Worm (Caenorhabditis elegans) whole organism, L2 larva: ENCODE measurements around the gene K10D2.8.

Experiments used
- C34F6.9 ChIP-seq: fragments of 150-350 bp; optimal IDR thresholded peaks from 2 replicates; lab custom pipeline; 2014; ENCODE audit warnings: missing biosample characterization, missing genetic modification characterization
- F13H6.1 ChIP-seq: sonication (generic microtip); optimal IDR thresholded peaks from 2 replicates; lab custom pipeline; 2016; ENCODE audit warnings: missing genetic modification characterization, missing compliant biosample characterization
- R02D3.7 ChIP-seq: fragments of 150-350 bp; optimal IDR thresholded peaks from 2 replicates; lab custom pipeline; 2014; ENCODE audit warnings: missing biosample characterization, missing genetic modification characterization
- ZK546.5 ChIP-seq: sonication (generic microtip); optimal IDR thresholded peaks from 2 replicates; lab custom pipeline; 2017; ENCODE audit warnings: missing biosample characterization, missing genetic modification characterization
- aly-2 ChIP-seq: fragments of 150-350 bp; optimal IDR thresholded peaks from 2 replicates; lab custom pipeline; 2014; ENCODE audit warnings: missing biosample characterization, missing genetic modification characterization
- ama-1 ChIP-seq: fragments of 150-350 bp; optimal IDR thresholded peaks from 2 replicates; lab custom pipeline; 2018; ENCODE audit warnings: inconsistent platforms
- blmp-1 ChIP-seq: sonication (generic microtip); optimal IDR thresholded peaks from 2 replicates; lab custom pipeline; 2017; ENCODE audit warnings: missing genetic modification characterization, mild to moderate bottlenecking, missing compliant biosample characterization, antibody characterized with exemption, moderate library complexity; ENCODE audit not compliant: insufficient read depth
- ceh-16 ChIP-seq: fragments of 150-350 bp; optimal IDR thresholded peaks from 2 replicates; lab custom pipeline; 2014; ENCODE audit warnings: missing biosample characterization, missing genetic modification characterization
- crh-2 ChIP-seq: sonication (generic microtip); optimal IDR thresholded peaks from 2 replicates; lab custom pipeline; 2017; ENCODE audit warnings: missing biosample characterization, missing genetic modification characterization
- dmd-4 ChIP-seq: sonication (generic microtip); optimal IDR thresholded peaks from 2 replicates; lab custom pipeline; 2017; ENCODE audit warnings: missing biosample characterization, missing genetic modification characterization
- egl-27 ChIP-seq: sonication (generic microtip); optimal IDR thresholded peaks from 3 replicates; lab custom pipeline; 2017; ENCODE audit warnings: missing biosample characterization, missing genetic modification reagents, missing genetic modification characterization
- elt-1 ChIP-seq: fragments of 150-350 bp; optimal IDR thresholded peaks from 2 replicates; lab custom pipeline; 2014; ENCODE audit warnings: missing biosample characterization, missing genetic modification characterization
- fos-1 ChIP-seq: fragments of 150-350 bp; optimal IDR thresholded peaks from 2 replicates; lab custom pipeline; 2014; ENCODE audit warnings: missing biosample characterization, missing genetic modification characterization
- gmeb-1 ChIP-seq: fragments of 150-350 bp; optimal IDR thresholded peaks from 2 replicates; lab custom pipeline; 2014; ENCODE audit warnings: missing biosample characterization, missing genetic modification characterization
- lin-13 ChIP-seq: fragments of 150-350 bp; optimal IDR thresholded peaks from 2 replicates; lab custom pipeline; 2014; ENCODE audit warnings: missing biosample characterization, missing genetic modification reagents, missing genetic modification characterization
- lin-39 ChIP-seq: fragments of 150-350 bp; optimal IDR thresholded peaks from 2 replicates; lab custom pipeline; 2014; ENCODE audit warnings: missing biosample characterization, missing genetic modification reagents, missing genetic modification characterization
- mab-5 ChIP-seq: fragments of 150-350 bp; optimal IDR thresholded peaks from 2 replicates; lab custom pipeline; 2014; ENCODE audit warnings: missing biosample characterization, missing genetic modification characterization
- mdl-1 ChIP-seq, 2 experiments: fragments of 150-350 bp in 1 of 2; sonication (generic microtip) in 1 of 2; optimal IDR thresholded peaks; 2 replicates each; lab custom pipeline; 2017; ENCODE audit warnings: missing biosample characterization in 2 of 2, missing genetic modification characterization in 2 of 2
- nhr-129 ChIP-seq: fragments of 150-350 bp; optimal IDR thresholded peaks from 2 replicates; lab custom pipeline; 2014; ENCODE audit warnings: missing biosample characterization, missing genetic modification characterization
- nhr-21 ChIP-seq: fragments of 150-350 bp; optimal IDR thresholded peaks from 2 replicates; lab custom pipeline; 2014; ENCODE audit warnings: missing biosample characterization, missing genetic modification characterization
- nhr-23 ChIP-seq: fragments of 150-350 bp; optimal IDR thresholded peaks from 2 replicates; lab custom pipeline; 2014; ENCODE audit warnings: missing biosample characterization, missing genetic modification reagents, missing genetic modification characterization
- nhr-6 ChIP-seq: fragments of 150-350 bp; optimal IDR thresholded peaks from 2 replicates; lab custom pipeline; 2014; ENCODE audit warnings: missing biosample characterization, missing genetic modification characterization
- nhr-77 ChIP-seq: fragments of 150-350 bp; optimal IDR thresholded peaks from 2 replicates; lab custom pipeline; 2014; ENCODE audit warnings: missing biosample characterization, missing genetic modification characterization
- peb-1 ChIP-seq: fragments of 150-350 bp; optimal IDR thresholded peaks from 2 replicates; lab custom pipeline; 2014; ENCODE audit warnings: missing biosample characterization, missing genetic modification characterization
- sem-4 ChIP-seq: fragments of 150-350 bp; optimal IDR thresholded peaks from 2 replicates; lab custom pipeline; 2014; ENCODE audit warnings: missing biosample characterization, missing genetic modification reagents, missing genetic modification characterization
- skn-1 ChIP-seq: sonication (generic microtip); optimal IDR thresholded peaks from 2 replicates; lab custom pipeline; 2017; ENCODE audit warnings: missing biosample characterization, missing genetic modification characterization
- sma-3 ChIP-seq: sonication (generic microtip); optimal IDR thresholded peaks from 2 replicates; lab custom pipeline; 2016; ENCODE audit warnings: missing genetic modification reagents, missing genetic modification characterization, missing compliant biosample characterization
- sma-9 ChIP-seq, 2 experiments: fragments of 150-350 bp in 1 of 2; sonication (generic microtip) in 1 of 2; optimal IDR thresholded peaks; 2 replicates each; lab custom pipeline; 2014 to 2016; ENCODE audit warnings: missing genetic modification characterization in 2 of 2, mild to moderate bottlenecking in 1 of 2, missing biosample characterization in 1 of 2, missing compliant biosample characterization in 1 of 2, missing genetic modification reagents in 1 of 2, moderate library complexity in 1 of 2
- snpc-4 ChIP-seq: fragments of 150-350 bp; optimal IDR thresholded peaks from 2 replicates; lab custom pipeline; 2014; ENCODE audit warnings: missing biosample characterization, missing genetic modification characterization
- unc-62 ChIP-seq: fragments of 150-350 bp; optimal IDR thresholded peaks from 2 replicates; lab custom pipeline; 2014; ENCODE audit warnings: missing biosample characterization, missing genetic modification reagents, missing genetic modification characterization
- zag-1 ChIP-seq: fragments of 150-350 bp; optimal IDR thresholded peaks from 2 replicates; lab custom pipeline; 2014; ENCODE audit warnings: missing biosample characterization, missing genetic modification characterization
- ztf-1 ChIP-seq: fragments of 200-800 bp; sonication (Bioruptor generic); conservative IDR thresholded peaks from 2 replicates; pipeline ENCODE4 v1.3.6; 2022; ENCODE audit warnings: missing genetic modification characterization, missing compliant biosample characterization
- ztf-11 ChIP-seq: sonication (generic microtip); optimal IDR thresholded peaks from 2 replicates; lab custom pipeline; 2017; ENCODE audit warnings: missing biosample characterization, missing genetic modification characterization
- ztf-4 ChIP-seq: fragments of 150-350 bp; optimal IDR thresholded peaks from 2 replicates; lab custom pipeline; 2014; ENCODE audit warnings: missing biosample characterization, missing genetic modification characterization

K10D2.8 gene

ce11 chrIII:5143520-5143919, 45.0 kb upstream of the K10D2.8 start:
- TF ChIP-seq mdl-1 (tag; optimal IDR thresholded peaks at IDR 0.05; lab: Kevin White, UChicago), result no peak
- TF ChIP-seq egl-27 (tag; lab: Kevin White, UChicago), result no peak
- TF ChIP-seq C34F6.9 (tag; lab: Kevin White, UChicago), result no peak
- no peak for TF ChIP-seq lin-39 (tag; lab: Kevin White, UChicago)
- TF ChIP-seq dmd-4 (tag; lab: Kevin White, UChicago), result no peak
- TF ChIP-seq aly-2 (tag; lab: Kevin White, UChicago), result no peak
- TF ChIP-seq elt-1 (tag; lab: Kevin White, UChicago), result no peak
- TF ChIP-seq fos-1 (tag; lab: Kevin White, UChicago), result no peak
- TF ChIP-seq sem-4 (tag; lab: Kevin White, UChicago), result no peak
- TF ChIP-seq skn-1 (tag; lab: Kevin White, UChicago), result no peak

- no peak for TF ChIP-seq F13H6.1 (tag; lab: Kevin White, UChicago)
- TF ChIP-seq nhr-129 (tag; lab: Kevin White, UChicago), result peak; percentile 34
- TF ChIP-seq gmeb-1 (tag; lab: Kevin White, UChicago), result no peak
- TF ChIP-seq R02D3.7 (tag; lab: Kevin White, UChicago), result no peak
- peak; percentile 0 for TF ChIP-seq sma-9 (GFP tag; optimal IDR thresholded peaks at IDR 0.05; lab: Kevin White, UChicago)
- no peak for TF ChIP-seq sma-9 (tag; optimal IDR thresholded peaks at IDR 0.05; lab: Kevin White, UChicago)
- TF ChIP-seq zag-1, result no peak
- no peak for TF ChIP-seq mab-5
Observed at ce11 chrIII:5144169-5144568, 44.4 kb upstream of the K10D2.8 start.

ce11 chrIII:5145874-5146273, 42.7 kb upstream of the K10D2.8 start:
- TF ChIP-seq blmp-1 (tag; lab: Kevin White, UChicago) (no peak), nhr-77 (tag; lab: Kevin White, UChicago) (no peak), nhr-23 (tag; lab: Kevin White, UChicago) (no peak), fos-1 (tag; lab: Kevin White, UChicago) (peak; percentile 51)

ce11 chrIII:5146749-5147148, 41.8 kb upstream of the K10D2.8 start:
- TF ChIP-seq ZK546.5 (tag; lab: Kevin White, UChicago), result no peak
- TF ChIP-seq fos-1 (tag; lab: Kevin White, UChicago), result peak; percentile 52
- peak; percentile 5 for TF ChIP-seq crh-2 (tag; lab: Kevin White, UChicago)
- TF ChIP-seq ztf-1, result no peak
- TF ChIP-seq, all 48 proteins: peak for 2

ce11 chrIII:5147445-5147844, 41.1 kb upstream of the K10D2.8 start:
- TF ChIP-seq nhr-77 (tag; lab: Kevin White, UChicago) (no peak), nhr-21 (tag; lab: Kevin White, UChicago) (no peak), peb-1 (tag; lab: Kevin White, UChicago) (no peak), C34F6.9 (tag; lab: Kevin White, UChicago) (no peak), ZK546.5 (tag; lab: Kevin White, UChicago) (no peak), snpc-4 (tag; lab: Kevin White, UChicago) (no peak), nhr-6 (tag; lab: Kevin White, UChicago) (no peak), ceh-16 (tag; lab: Kevin White, UChicago) (no peak), ztf-4 (tag; lab: Kevin White, UChicago) (no peak), ztf-1 (no peak), skn-1 (tag; lab: Kevin White, UChicago) (no peak)

- TF ChIP-seq lin-13 (no peak), ama-1 (lab: Kevin White, UChicago) (no peak), ztf-4 (tag; lab: Kevin White, UChicago) (no peak), nhr-23 (tag; lab: Kevin White, UChicago) (no peak), blmp-1 (tag; lab: Kevin White, UChicago) (no peak), crh-2 (tag; lab: Kevin White, UChicago) (no peak), sem-4 (tag; lab: Kevin White, UChicago) (no peak), fos-1 (tag; lab: Kevin White, UChicago) (no peak), unc-62 (GFP tag; lab: Kevin White, UChicago) (no peak), ztf-11 (no peak), dmd-4 (tag; lab: Kevin White, UChicago) (no peak), gmeb-1 (tag; lab: Kevin White, UChicago) (no peak), sma-9 (GFP tag; optimal IDR thresholded peaks at IDR 0.05; lab: Kevin White, UChicago) (no peak), sma-9 (tag; optimal IDR thresholded peaks at IDR 0.05; lab: Kevin White, UChicago) (no peak), peb-1 (tag; lab: Kevin White, UChicago) (no peak), sma-3 (GFP tag; lab: Kevin White, UChicago) (no peak)
Observed at ce11 chrIII:5149478-5149877, 39.0 kb upstream of the K10D2.8 start, which contains the start of gene Y54H5A.2. Gene Y54H5A.2, minus strand, starts transcription at chrIII:5149578.
